Fruit fly (Drosophila melanogaster) whole organism, wandering third instar larva: Measurements from ENCODE around the gene Trhn.
A peak's percentile ranks its signal among the peaks of the same experiment; 100 is the strongest.

Experiments
- Abd-B ChIP-seq: fragments of >200 bp; optimal IDR thresholded peaks from 2 replicates; lab custom pipeline; 2017; ENCODE audit warnings: missing biosample characterization, missing genetic modification characterization
- CG32264 ChIP-seq: fragments of 200-800 bp; sonication (Bioruptor generic); optimal IDR thresholded peaks from 2 replicates; lab custom pipeline; 2016; ENCODE audit warnings: missing biosample characterization, missing genetic modification characterization
- CG9705 ChIP-seq: fragments of 200-800 bp; sonication (Bioruptor generic); optimal IDR thresholded peaks from 2 replicates; lab custom pipeline; 2018; ENCODE audit warnings: missing biosample characterization, mild to moderate bottlenecking, missing genetic modification characterization
- CrebA ChIP-seq: fragments of 200-800 bp; sonication (Bioruptor generic); optimal IDR thresholded peaks from 2 replicates; lab custom pipeline; 2016; ENCODE audit warnings: missing biosample characterization, mild to moderate bottlenecking, missing genetic modification characterization, borderline replicate concordance
- Dif ChIP-seq: fragments of 200-275, 200-300 bp; sonication (Bioruptor generic); optimal IDR thresholded peaks from 2 replicates; lab custom pipeline; 2018; ENCODE audit warnings: missing biosample characterization, missing genetic modification characterization; ENCODE audit not compliant: partially characterized antibody
- GATAd ChIP-seq: sonication (Bioruptor generic); optimal IDR thresholded peaks from 2 replicates; lab custom pipeline; 2016; ENCODE audit warnings: missing biosample characterization, missing genetic modification characterization
- HLH106 ChIP-seq: fragments of 200-800 bp; optimal IDR thresholded peaks from 3 replicates; lab custom pipeline; 2019; ENCODE audit warnings: missing biosample characterization, mild to moderate bottlenecking, missing genetic modification characterization, moderate library complexity
- Hnf4 ChIP-seq: fragments of 200-800 bp; sonication (Bioruptor generic); optimal IDR thresholded peaks from 2 replicates; lab custom pipeline; 2016; ENCODE audit warnings: missing biosample characterization, mild to moderate bottlenecking, missing genetic modification characterization
- Hr78 ChIP-seq: fragments of >200 bp; optimal IDR thresholded peaks from 2 replicates; lab custom pipeline; 2017; ENCODE audit warnings: missing biosample characterization, missing genetic modification characterization
- Hr83 ChIP-seq: fragments of 200-300 bp; sonication (Bioruptor generic); optimal IDR thresholded peaks from 2 replicates; lab custom pipeline; 2016; ENCODE audit warnings: missing biosample characterization, mild to moderate bottlenecking, missing genetic modification characterization, moderate library complexity; ENCODE audit not compliant: poor library complexity, severe bottlenecking
- Jra ChIP-seq: sonication (Bioruptor generic); optimal IDR thresholded peaks from 2 replicates; lab custom pipeline; 2016; ENCODE audit warnings: missing biosample characterization, missing genetic modification characterization
- Mio ChIP-seq: sonication (Bioruptor generic); optimal IDR thresholded peaks from 2 replicates; lab custom pipeline; 2016; ENCODE audit warnings: missing biosample characterization, missing genetic modification characterization
- OdsH ChIP-seq: fragments of 200-800 bp; sonication (Bioruptor generic); optimal IDR thresholded peaks from 2 replicates; lab custom pipeline; 2016; ENCODE audit warnings: missing biosample characterization, mild to moderate bottlenecking, missing genetic modification characterization
- Rel ChIP-seq, 2 experiments: fragments of 200-800 bp; sonication (Bioruptor generic) in 1 of 2; optimal IDR thresholded peaks; 2 replicates in 1 of 2; 3 replicates in 1 of 2; lab custom pipeline; 2016 to 2019; ENCODE audit warnings: mild to moderate bottlenecking in 2 of 2, missing biosample characterization in 2 of 2, missing genetic modification characterization in 2 of 2, moderate library complexity in 1 of 2
- Sp1 ChIP-seq: fragments of 200-800 bp; sonication (Bioruptor generic); optimal IDR thresholded peaks from 3 replicates; lab custom pipeline; 2019; ENCODE audit warnings: missing biosample characterization, mild to moderate bottlenecking, missing genetic modification characterization, moderate library complexity
- Vsx2 ChIP-seq: fragments of 200-300, 225-300 bp; sonication (Bioruptor generic); optimal IDR thresholded peaks from 2 replicates; lab custom pipeline; 2018; ENCODE audit warnings: missing biosample characterization, missing genetic modification characterization; ENCODE audit not compliant: partially characterized antibody
- br ChIP-seq: fragments of 200-800 bp; sonication (Bioruptor generic); optimal IDR thresholded peaks from 2 replicates; lab custom pipeline; 2016; ENCODE audit warnings: missing biosample characterization, missing genetic modification characterization
- brk ChIP-seq: fragments of 200-800 bp; sonication (Bioruptor generic); optimal IDR thresholded peaks from 2 replicates; lab custom pipeline; 2016; ENCODE audit warnings: missing biosample characterization, mild to moderate bottlenecking, missing genetic modification characterization
- dl ChIP-seq, 2 experiments: fragments of 175-275, 200-275 bp in 1 of 2; fragments of 200-275 bp in 1 of 2; sonication (Bioruptor generic); optimal IDR thresholded peaks; lab custom pipeline; 2018; ENCODE audit warnings: mild to moderate bottlenecking in 2 of 2, missing biosample characterization in 2 of 2, missing genetic modification characterization in 2 of 2, moderate library complexity in 2 of 2; ENCODE audit not compliant: partially characterized antibody in 2 of 2, insufficient read depth in 1 of 2
- dmrt93B ChIP-seq: fragments of 200-800 bp; sonication (Bioruptor generic); optimal IDR thresholded peaks from 2 replicates; lab custom pipeline; 2018; ENCODE audit warnings: missing biosample characterization, mild to moderate bottlenecking, missing genetic modification characterization
- dsf ChIP-seq: sonication (Bioruptor generic); optimal IDR thresholded peaks from 2 replicates; lab custom pipeline; 2016; ENCODE audit warnings: missing biosample characterization, missing genetic modification characterization, borderline replicate concordance
- ey ChIP-seq: fragments of 200-800 bp; sonication (Bioruptor generic); optimal IDR thresholded peaks from 2 replicates; lab custom pipeline; 2016; ENCODE audit warnings: missing biosample characterization, missing genetic modification characterization
- foxo ChIP-seq, 2 experiments: fragments of 200-800 bp; sonication (Bioruptor generic); optimal IDR thresholded peaks; 2 replicates in 1 of 2; 3 replicates in 1 of 2; lab custom pipeline; 2016 to 2017; ENCODE audit warnings: missing biosample characterization in 2 of 2, missing genetic modification characterization in 2 of 2
- fru ChIP-seq: fragments of 200-800 bp; sonication (Bioruptor generic); optimal IDR thresholded peaks from 3 replicates; lab custom pipeline; 2016; ENCODE audit warnings: missing biosample characterization, mild to moderate bottlenecking, missing genetic modification characterization
- h ChIP-seq: fragments of 200-800 bp; sonication (Bioruptor generic); optimal IDR thresholded peaks from 3 replicates; lab custom pipeline; 2016; ENCODE audit warnings: missing biosample characterization, mild to moderate bottlenecking, missing genetic modification characterization
- jim ChIP-seq: fragments of 175-275, 200-325 bp; sonication (Bioruptor generic); optimal IDR thresholded peaks from 2 replicates; lab custom pipeline; 2016; ENCODE audit warnings: missing biosample characterization, mild to moderate bottlenecking, missing genetic modification characterization
- lola ChIP-seq: fragments of >200 bp; optimal IDR thresholded peaks from 2 replicates; lab custom pipeline; 2017; ENCODE audit warnings: missing biosample characterization, missing genetic modification characterization
- pan ChIP-seq: fragments of >200 bp; optimal IDR thresholded peaks from 2 replicates; lab custom pipeline; 2017
- psq ChIP-seq: fragments of 200-800 bp; sonication (Bioruptor generic); optimal IDR thresholded peaks from 3 replicates; lab custom pipeline; 2017; ENCODE audit warnings: missing biosample characterization, mild to moderate bottlenecking, missing genetic modification characterization, moderate library complexity
- rgr ChIP-seq: fragments of 200-800 bp; sonication (Bioruptor generic); optimal IDR thresholded peaks from 3 replicates; lab custom pipeline; 2016; ENCODE audit warnings: missing biosample characterization, mild to moderate bottlenecking, missing genetic modification characterization
- sage ChIP-seq: fragments of 200-800 bp; sonication (Bioruptor generic); optimal IDR thresholded peaks from 2 replicates; lab custom pipeline; 2016; ENCODE audit warnings: missing biosample characterization, mild to moderate bottlenecking, missing genetic modification characterization
- sv ChIP-seq: fragments of 200-800 bp; sonication (Bioruptor generic); optimal IDR thresholded peaks from 3 replicates; lab custom pipeline; 2016; ENCODE audit warnings: missing biosample characterization, missing genetic modification characterization
- tai ChIP-seq: sonication (Bioruptor generic); optimal IDR thresholded peaks from 2 replicates; lab custom pipeline; 2016; ENCODE audit warnings: missing biosample characterization, missing genetic modification characterization
- woc ChIP-seq: sonication (Bioruptor generic); optimal IDR thresholded peaks from 2 replicates; lab custom pipeline; 2016; ENCODE audit warnings: missing biosample characterization, mild to moderate bottlenecking, missing genetic modification characterization

Trhn gene

dm6 chr3L:1178115-1178583 is 14.8 kb downstream of the Trhn start:
- no peak for TF ChIP-seq CG32264
- peak; percentile 28 for TF ChIP-seq Sp1 (GFP tag; lab: Kevin White, UChicago)
- no peak for TF ChIP-seq HLH106 (tag; lab: Kevin White, UChicago)
- TF ChIP-seq h, result no peak
- peak; percentile 92 for TF ChIP-seq psq
- TF ChIP-seq Jra, result no peak
- TF ChIP-seq Rel (GFP tag; optimal IDR thresholded peaks at IDR 0.05; lab: Kevin White, UChicago), result no peak
- TF ChIP-seq Rel (tag; optimal IDR thresholded peaks at IDR 0.05; lab: Kevin White, UChicago), result peak; percentile 31
- no peak for TF ChIP-seq GATAd
- TF ChIP-seq ey (GFP tag; lab: Kevin White, UChicago), result no peak
- TF ChIP-seq jim (GFP tag; lab: Kevin White, UChicago), result peak; percentile 68
- TF ChIP-seq dl (GFP tag; optimal IDR thresholded peaks at IDR 0.05; lab: Kevin White, UChicago; ENCODE audit: insufficient read depth in 1 of 2, partially characterized antibody in 2 of 2), result peak in 1 of 2 experiments; percentile 30
- TF ChIP-seq Hr78 (GFP tag; lab: Kevin White, UChicago), result no peak
- TF ChIP-seq pan (lab: Kevin White, UChicago), result no peak
- no peak for TF ChIP-seq OdsH (GFP tag; lab: Kevin White, UChicago)
- no peak for TF ChIP-seq sv
- no peak for TF ChIP-seq CG9705 (GFP tag; lab: Kevin White, UChicago)
- TF ChIP-seq tai (GFP tag; lab: Kevin White, UChicago), result no peak
- TF ChIP-seq brk (GFP tag; lab: Kevin White, UChicago), result no peak
- TF ChIP-seq br (GFP tag; lab: Kevin White, UChicago), result no peak
- TF ChIP-seq Hr83, result no peak
- TF ChIP-seq sage (GFP tag; lab: Kevin White, UChicago), result no peak
- TF ChIP-seq lola (GFP tag; lab: Kevin White, UChicago), result no peak
- no peak for TF ChIP-seq Mio (GFP tag; lab: Kevin White, UChicago)
- TF ChIP-seq rgr (GFP tag; lab: Kevin White, UChicago), result no peak
- TF ChIP-seq, all 38 proteins: peak for 5

- TF ChIP-seq tai (GFP tag; lab: Kevin White, UChicago), result no peak
- no peak for TF ChIP-seq Mio (GFP tag; lab: Kevin White, UChicago)
- TF ChIP-seq h, result no peak
- TF ChIP-seq rgr (GFP tag; lab: Kevin White, UChicago), result peak; percentile 13
- TF ChIP-seq Sp1 (GFP tag; lab: Kevin White, UChicago), result no peak
- TF ChIP-seq dmrt93B (GFP tag; lab: Kevin White, UChicago), result no peak
- TF ChIP-seq Dif (GFP tag; lab: Kevin White, UChicago), result peak; percentile 77
- no peak for TF ChIP-seq sage (GFP tag; lab: Kevin White, UChicago)
- TF ChIP-seq lola (GFP tag; lab: Kevin White, UChicago), result no peak
- no peak for TF ChIP-seq OdsH (GFP tag; lab: Kevin White, UChicago)
- no peak for TF ChIP-seq HLH106 (tag; lab: Kevin White, UChicago)
- peak; percentile 5 for TF ChIP-seq CrebA (GFP tag; lab: Kevin White, UChicago)
- TF ChIP-seq woc, result no peak
- no peak for TF ChIP-seq pan (lab: Kevin White, UChicago)
- no peak for TF ChIP-seq foxo (GFP tag; optimal IDR thresholded peaks at IDR 0.05; lab: Kevin White, UChicago)
- TF ChIP-seq dl (GFP tag; optimal IDR thresholded peaks at IDR 0.05; lab: Kevin White, UChicago; ENCODE audit: insufficient read depth in 1 of 2, partially characterized antibody in 2 of 2), result peak in 1 of 2 experiments; percentile 4
- TF ChIP-seq Vsx2 (GFP tag; lab: Kevin White, UChicago), result peak; percentile 5
- TF ChIP-seq psq, result peak; percentile 34
- TF ChIP-seq dsf (GFP tag; lab: Kevin White, UChicago), result no peak
- no peak for TF ChIP-seq Hnf4
- no peak for TF ChIP-seq Rel (GFP tag; optimal IDR thresholded peaks at IDR 0.05; lab: Kevin White, UChicago)
- no peak for TF ChIP-seq Rel (tag; optimal IDR thresholded peaks at IDR 0.05; lab: Kevin White, UChicago)
- TF ChIP-seq Abd-B (GFP tag; lab: Kevin White, UChicago), result no peak
- no peak for TF ChIP-seq Hr83
- no peak for TF ChIP-seq CG9705 (GFP tag; lab: Kevin White, UChicago)
These were observed 15.9 kb downstream of the Trhn start, which contains the start of gene bab2 for dm6 chr3L:1177085-1177484. Gene bab2, minus strand, starts transcription at chr3L:1177276.

- TF ChIP-seq brk (GFP tag; lab: Kevin White, UChicago) (no peak), lola (GFP tag; lab: Kevin White, UChicago) (no peak), CrebA (GFP tag; lab: Kevin White, UChicago) (no peak), Sp1 (GFP tag; lab: Kevin White, UChicago) (no peak), Hnf4 (no peak), pan (lab: Kevin White, UChicago) (no peak), Dif (GFP tag; lab: Kevin White, UChicago) (no peak), CG32264 (no peak), fru (GFP tag; lab: Kevin White, UChicago) (no peak), jim (GFP tag; lab: Kevin White, UChicago) (no peak), h (no peak)
These were observed 16.5 kb downstream of the Trhn start for dm6 chr3L:1176515-1176914.
